Fruit fly (Drosophila melanogaster) whole organism, embryonic: ENCODE measurements around the gene mbt.
A peak's percentile ranks its signal among the peaks of the same experiment; 100 is the strongest.

Experiments used
- Bdp1 ChIP-seq: fragments of 200-800 bp; sonication (Bioruptor generic); optimal IDR thresholded peaks from 3 replicates; lab custom pipeline; 2016; ENCODE audit warnings: missing biosample characterization, missing genetic modification characterization
- CG1024 ChIP-seq: fragments of 200-800 bp; sonication (Bioruptor generic); IDR thresholded peaks from 2 replicates; pipeline ENCODE4 v1.3.6; 2022; ENCODE audit warnings: missing biosample characterization, missing genetic modification characterization
- CG12236 ChIP-seq: fragments of 200-800 bp; sonication (Bioruptor generic); optimal IDR thresholded peaks from 2 replicates; lab custom pipeline; 2016; ENCODE audit warnings: missing biosample characterization, missing genetic modification characterization
- CG12659 ChIP-seq: fragments of 200-800 bp; sonication (Bioruptor generic); optimal IDR thresholded peaks from 3 replicates; lab custom pipeline; 2017; ENCODE audit warnings: mild to moderate bottlenecking, missing biosample characterization, missing genetic modification reagents, missing genetic modification characterization
- CG13894 ChIP-seq: fragments of 200-800 bp; sonication (Bioruptor generic); optimal IDR thresholded peaks from 3 replicates; lab custom pipeline; 2018; ENCODE audit warnings: missing biosample characterization, mild to moderate bottlenecking, missing genetic modification characterization, moderate library complexity
- CG15269 ChIP-seq: fragments of 200-800 bp; sonication (Bioruptor generic); optimal IDR thresholded peaks from 2 replicates; lab custom pipeline; 2018; ENCODE audit warnings: missing biosample characterization, mild to moderate bottlenecking, missing genetic modification characterization, moderate library complexity
- CG1529 ChIP-seq: fragments of 200-800 bp; sonication (Bioruptor generic); optimal IDR thresholded peaks from 3 replicates; lab custom pipeline; 2018; ENCODE audit warnings: missing biosample characterization, missing genetic modification characterization
- CG18262 ChIP-seq: fragments of 200-800 bp; optimal IDR thresholded peaks from 3 replicates; lab custom pipeline; 2019; ENCODE audit warnings: missing biosample characterization, mild to moderate bottlenecking, missing genetic modification characterization, moderate library complexity
- CG3407 ChIP-seq: fragments of 200-800 bp; sonication (Bioruptor generic); optimal IDR thresholded peaks from 2 replicates; lab custom pipeline; 2018; ENCODE audit warnings: missing biosample characterization, mild to moderate bottlenecking, missing genetic modification characterization
- CG3995 ChIP-seq: fragments of 200-800 bp; sonication (Bioruptor generic); optimal IDR thresholded peaks from 3 replicates; lab custom pipeline; 2016; ENCODE audit warnings: missing biosample characterization, missing genetic modification characterization
- CG4282 ChIP-seq: fragments of 200-800 bp; sonication (Bioruptor generic); optimal IDR thresholded peaks from 2 replicates; lab custom pipeline; 2016; ENCODE audit warnings: missing biosample characterization, missing genetic modification characterization
- CG4854 ChIP-seq: fragments of 200-800 bp; sonication (Bioruptor generic); optimal IDR thresholded peaks from 2 replicates; lab custom pipeline; 2016; ENCODE audit warnings: missing biosample characterization, missing genetic modification characterization, inconsistent platforms
- CG7357 ChIP-seq: fragments of 200-800 bp; sonication (Bioruptor generic); IDR thresholded peaks from 3 replicates; pipeline ENCODE4 v1.3.6; 2022; ENCODE audit warnings: missing biosample characterization, missing genetic modification characterization
- CG7556 ChIP-seq: fragments of 200-800 bp; sonication (Bioruptor generic); optimal IDR thresholded peaks from 2 replicates; lab custom pipeline; 2017; ENCODE audit warnings: missing biosample characterization, mild to moderate bottlenecking, missing genetic modification characterization
- CG7786 ChIP-seq: fragments of 200-800 bp; sonication (Bioruptor generic); optimal IDR thresholded peaks from 2 replicates; lab custom pipeline; 2016; ENCODE audit warnings: missing biosample characterization, missing genetic modification characterization
- CG8290 ChIP-seq, 3 experiments: fragments of 200-800 bp; sonication (Bioruptor generic); optimal IDR thresholded peaks; 2 replicates each; lab custom pipeline; 2016 to 2019; ENCODE audit warnings: missing biosample characterization in 3 of 3, missing genetic modification characterization in 3 of 3, mild to moderate bottlenecking in 2 of 3, moderate library complexity in 1 of 3
- CG8924 ChIP-seq: fragments of 200-800 bp; optimal IDR thresholded peaks from 3 replicates; lab custom pipeline; 2019; ENCODE audit warnings: missing biosample characterization, mild to moderate bottlenecking, missing genetic modification characterization, moderate library complexity
- CG9437 ChIP-seq: fragments of 200-800 bp; sonication (Bioruptor generic); optimal IDR thresholded peaks from 2 replicates; lab custom pipeline; 2018; ENCODE audit warnings: missing biosample characterization, mild to moderate bottlenecking, missing genetic modification characterization
- Camta ChIP-seq: fragments of 200-800 bp; sonication (Bioruptor generic); optimal IDR thresholded peaks from 2 replicates; lab custom pipeline; 2016; ENCODE audit warnings: missing biosample characterization, missing genetic modification characterization
- Gsc ChIP-seq: fragments of 200-800 bp; sonication (Bioruptor generic); IDR thresholded peaks from 2 replicates; pipeline ENCODE4 v1.3.6; 2022; ENCODE audit warnings: missing biosample characterization, missing genetic modification characterization
- HLH3B ChIP-seq: fragments of 200-800 bp; sonication (Bioruptor generic); IDR thresholded peaks from 2 replicates; pipeline ENCODE4 v1.3.6; 2022; ENCODE audit warnings: missing biosample characterization, missing genetic modification characterization
- HLHmδ ChIP-seq: fragments of 200-800 bp; sonication (Bioruptor generic); optimal IDR thresholded peaks from 2 replicates; lab custom pipeline; 2018; ENCODE audit warnings: missing biosample characterization, mild to moderate bottlenecking, missing genetic modification characterization, moderate library complexity
- Jarid2 ChIP-seq: fragments of 200-800 bp; sonication (Bioruptor generic); optimal IDR thresholded peaks from 3 replicates; lab custom pipeline; 2017; ENCODE audit warnings: mild to moderate bottlenecking, missing biosample characterization, missing genetic modification reagents, missing genetic modification characterization
- Oaz ChIP-seq: fragments of 200-800 bp; sonication (Bioruptor generic); IDR thresholded peaks from 2 replicates; pipeline ENCODE4 v1.3.6; 2022; ENCODE audit warnings: missing biosample characterization, missing genetic modification characterization
- Rx ChIP-seq: fragments of 200-800 bp; sonication (Bioruptor generic); IDR thresholded peaks from 2 replicates; pipeline ENCODE4 v1.3.6; 2022; ENCODE audit warnings: missing biosample characterization, missing genetic modification characterization
- Scr ChIP-seq: fragments of 200-800 bp; sonication (Bioruptor generic); IDR thresholded peaks from 2 replicates; pipeline ENCODE4 v1.3.6; 2022; ENCODE audit warnings: missing biosample characterization, missing genetic modification characterization; ENCODE audit not compliant: partially characterized antibody
- Tbp ChIP-seq: fragments of >200 bp; optimal IDR thresholded peaks from 2 replicates; lab custom pipeline; 2018; ENCODE audit warnings: missing biosample characterization, missing genetic modification characterization
- Xbp1 ChIP-seq: fragments of 200-800 bp; sonication (Bioruptor generic); optimal IDR thresholded peaks from 3 replicates; lab custom pipeline; 2016; ENCODE audit warnings: missing biosample characterization, mild to moderate bottlenecking, missing genetic modification characterization
- abd-A ChIP-seq: fragments of 200-800 bp; sonication (Bioruptor generic); optimal IDR thresholded peaks from 3 replicates; lab custom pipeline; 2019; ENCODE audit warnings: missing biosample characterization, mild to moderate bottlenecking, missing genetic modification characterization, moderate library complexity
- ara ChIP-seq: fragments of 200-800 bp; sonication (Bioruptor generic); IDR thresholded peaks from 2 replicates; pipeline ENCODE4 v1.3.6; 2022; ENCODE audit warnings: missing biosample characterization, missing genetic modification characterization
- chn ChIP-seq: fragments of 200-800 bp; sonication (Bioruptor generic); optimal IDR thresholded peaks from 2 replicates; lab custom pipeline; 2016; ENCODE audit warnings: missing biosample characterization, missing genetic modification characterization
- dimm ChIP-seq: fragments of 200-800 bp; sonication (Bioruptor generic); IDR thresholded peaks from 2 replicates; pipeline ENCODE4 v1.3.6; 2022; ENCODE audit warnings: missing biosample characterization, missing genetic modification characterization
- emc ChIP-seq: fragments of 200-800 bp; sonication (Bioruptor generic); optimal IDR thresholded peaks from 2 replicates; lab custom pipeline; 2016; ENCODE audit warnings: missing biosample characterization, missing genetic modification characterization
- exex ChIP-seq: fragments of 200-800 bp; sonication (Bioruptor generic); optimal IDR thresholded peaks from 4 replicates; lab custom pipeline; 2018; ENCODE audit warnings: missing biosample characterization, mild to moderate bottlenecking, missing genetic modification characterization, moderate library complexity
- gem ChIP-seq: fragments of 200-800 bp; sonication (Bioruptor generic); optimal IDR thresholded peaks from 2 replicates; lab custom pipeline; 2019; ENCODE audit warnings: missing biosample characterization, mild to moderate bottlenecking, missing genetic modification characterization, moderate library complexity
- knrl ChIP-seq: fragments of 200-800 bp; sonication (Bioruptor generic); IDR thresholded peaks from 3 replicates; pipeline ENCODE4 v1.3.6; 2022; ENCODE audit warnings: missing biosample characterization, missing genetic modification characterization; ENCODE audit not compliant: partially characterized antibody
- lab ChIP-seq: fragments of 200-800 bp; sonication (Bioruptor generic); optimal IDR thresholded peaks from 3 replicates; lab custom pipeline; 2017; ENCODE audit warnings: missing biosample characterization, missing genetic modification characterization, mild to moderate bottlenecking, moderate library complexity, missing genetic modification reagents
- mam ChIP-seq: fragments of 200-800 bp; sonication (Bioruptor generic); optimal IDR thresholded peaks from 3 replicates; lab custom pipeline; 2016; ENCODE audit warnings: missing biosample characterization, missing genetic modification characterization
- mld ChIP-seq: fragments of 200-800 bp; sonication (Bioruptor generic); IDR thresholded peaks from 3 replicates; pipeline ENCODE4 v1.3.6; 2022; ENCODE audit warnings: missing biosample characterization, missing genetic modification characterization; ENCODE audit not compliant: partially characterized antibody
- p53 ChIP-seq: fragments of 200-800 bp; sonication (Bioruptor generic); optimal IDR thresholded peaks from 2 replicates; lab custom pipeline; 2016; ENCODE audit warnings: missing biosample characterization, missing genetic modification characterization
- psq ChIP-seq: fragments of 200-800 bp; sonication (Bioruptor generic); optimal IDR thresholded peaks from 2 replicates; lab custom pipeline; 2017; ENCODE audit warnings: missing biosample characterization, missing genetic modification characterization
- pzg ChIP-seq: fragments of 200-800 bp; sonication (Bioruptor generic); optimal IDR thresholded peaks from 3 replicates; lab custom pipeline; 2018; ENCODE audit warnings: missing biosample characterization, mild to moderate bottlenecking, missing genetic modification characterization, moderate library complexity
- row ChIP-seq: fragments of 200-800 bp; sonication (Bioruptor generic); IDR thresholded peaks from 3 replicates; pipeline ENCODE4 v1.3.6; 2022; ENCODE audit warnings: missing biosample characterization, missing genetic modification characterization
- slp2 ChIP-seq: fragments of 200-800 bp; sonication (Bioruptor generic); optimal IDR thresholded peaks from 2 replicates; lab custom pipeline; 2016; ENCODE audit warnings: missing biosample characterization, missing genetic modification characterization
- so ChIP-seq: fragments of 200-800 bp; sonication (Bioruptor generic); IDR thresholded peaks from 3 replicates; pipeline ENCODE4 v1.3.6; 2022; ENCODE audit warnings: missing biosample characterization, missing genetic modification characterization
- sug ChIP-seq: fragments of 200-800 bp; optimal IDR thresholded peaks from 2 replicates; lab custom pipeline; 2019; ENCODE audit warnings: missing biosample characterization, mild to moderate bottlenecking, missing genetic modification characterization, moderate library complexity
- tio ChIP-seq: fragments of 200-800 bp; sonication (Bioruptor generic); optimal IDR thresholded peaks from 2 replicates; lab custom pipeline; 2017; ENCODE audit warnings: missing biosample characterization, missing genetic modification characterization, inconsistent platforms
- ttk ChIP-seq: fragments of 200-800 bp; sonication (Bioruptor generic); IDR thresholded peaks from 2 replicates; pipeline ENCODE4 v2.1.2; 2022; ENCODE audit warnings: missing biosample characterization, missing genetic modification characterization
- tx ChIP-seq: fragments of 200-800 bp; sonication (Bioruptor generic); optimal IDR thresholded peaks from 2 replicates; lab custom pipeline; 2016; ENCODE audit warnings: missing biosample characterization, missing genetic modification characterization
- vnd ChIP-seq: fragments of 200-800 bp; sonication (Bioruptor generic); IDR thresholded peaks from 3 replicates; pipeline ENCODE4 v1.3.6; 2022; ENCODE audit warnings: missing biosample characterization, missing genetic modification characterization; ENCODE audit not compliant: partially characterized antibody

The mbt gene

DNA sequence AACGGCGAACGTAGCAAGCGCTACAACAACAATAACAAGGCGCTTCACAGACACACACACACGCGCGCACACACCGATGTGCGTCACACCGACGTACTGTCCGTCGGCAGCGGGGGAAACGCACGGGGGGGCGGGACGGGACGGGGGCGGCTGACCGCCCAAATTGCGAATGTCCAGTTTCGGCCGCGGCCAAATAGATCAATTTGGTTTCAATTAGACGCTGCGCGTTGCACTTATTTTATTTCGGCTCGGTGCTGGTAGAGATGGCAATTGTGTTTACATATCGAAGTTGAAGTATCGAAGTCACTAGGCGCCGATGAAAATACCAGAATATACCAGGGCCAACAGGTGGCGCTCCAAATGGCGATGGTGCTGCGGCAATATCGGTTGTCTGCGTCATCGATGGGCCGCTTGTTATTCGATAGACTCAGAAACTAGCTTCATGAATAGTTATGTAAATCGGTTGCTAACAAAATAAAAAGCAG, 26.7 kb downstream of the mbt start, which contains the start of gene Rok (continued):
- TF ChIP-seq CG18262 (tag; lab: Kevin White, UChicago) (no peak), Rx (GFP tag; lab: Robert Waterston, UW) (no peak), vnd (GFP tag; lab: Robert Waterston, UW) (peak; percentile 75), HLHmδ (GFP tag; lab: Kevin White, UChicago) (no peak), so (GFP tag; lab: Robert Waterston, UW) (no peak), CG3407 (GFP tag; lab: Kevin White, UChicago) (no peak), sug (no peak), CG7357 (no peak), CG7786 (GFP tag; lab: Kevin White, UChicago) (no peak), Scr (GFP tag; lab: Robert Waterston, UW) (peak; percentile 81), CG3995 (GFP tag; lab: Kevin White, UChicago) (no peak), CG4854 (no peak), Gsc (no peak), p53 (no peak), knrl (GFP tag; lab: Robert Waterston, UW) (peak; percentile 83), CG1529 (GFP tag; lab: Kevin White, UChicago) (no peak), CG7556 (GFP tag; lab: Kevin White, UChicago) (no peak), CG9437 (GFP tag; lab: Kevin White, UChicago) (no peak), gem (tag; lab: Kevin White, UChicago) (no peak), exex (tag; lab: Kevin White, UChicago) (no peak), chn (GFP tag; lab: Kevin White, UChicago) (no peak), Bdp1 (no peak), CG15269 (no peak), emc (GFP tag; lab: Kevin White, UChicago) (no peak), Jarid2 (GFP tag; lab: Kevin White, UChicago) (no peak), row (GFP tag; lab: Robert Waterston, UW) (peak; percentile 37; the same call in 2 of the 3 replicates), mld (GFP tag; lab: Robert Waterston, UW) (0 out of 3 replicates have a peak, but pooled peaks have one; percentile 25), HLH3B (GFP tag; lab: Robert Waterston, UW) (no peak), CG4282 (GFP tag; lab: Kevin White, UChicago) (no peak), lab (GFP tag; lab: Kevin White, UChicago) (no peak), pzg (GFP tag; lab: Kevin White, UChicago) (peak; percentile 80), tio (GFP tag; lab: Kevin White, UChicago) (no peak), CG8290 (GFP tag; optimal IDR thresholded peaks at IDR 0.05; lab: Kevin White, UChicago) (no peak), CG8290 (tag; optimal IDR thresholded peaks at IDR 0.05; lab: Kevin White, UChicago) (peak in 1 of 2 experiments; percentile 38), CG12236 (GFP tag; lab: Kevin White, UChicago) (no peak), CG8924 (no peak), mam (GFP tag; lab: Kevin White, UChicago) (peak; percentile 18), Camta (GFP tag; lab: Kevin White, UChicago) (no peak), ttk (GFP tag; lab: Robert Waterston, UW) (no peak), dimm (no peak), tx (no peak), Oaz (GFP tag; lab: Robert Waterston, UW) (no peak), slp2 (GFP tag; lab: Kevin White, UChicago) (no peak), abd-A (tag; lab: Kevin White, UChicago) (no peak), Xbp1 (GFP tag; lab: Kevin White, UChicago) (no peak), psq (GFP tag; lab: Kevin White, UChicago) (no peak), CG13894 (no peak), CG1024 (no peak), ara (no peak), Tbp (GFP tag; lab: Kevin White, UChicago) (no peak), CG12659 (GFP tag; lab: Kevin White, UChicago) (peak; percentile 48)
